Fruit fly (Drosophila melanogaster): Measurements from ENCODE around the gene CG8353.

Gene CG8353

DNA sequence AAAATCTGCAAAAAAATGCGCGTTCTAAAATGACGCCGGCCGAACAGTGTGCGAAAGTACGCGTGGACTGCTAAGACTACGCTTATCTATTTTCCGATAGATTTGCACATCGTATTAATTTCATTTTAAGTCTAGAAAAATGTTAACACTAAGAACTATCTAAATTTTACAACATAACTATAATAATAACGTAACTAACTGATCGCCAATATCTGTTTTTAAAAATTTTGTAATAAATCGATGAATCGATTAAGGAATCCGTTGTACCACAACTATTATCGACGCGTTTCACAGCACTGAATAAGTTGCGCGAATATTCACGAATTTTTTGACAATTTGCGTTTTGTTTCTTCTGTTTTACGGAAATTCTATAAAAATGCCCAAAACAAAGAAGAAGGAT is 2.8 kb upstream of the CG8353 start, which contains the start of gene Ssb-c31a (continued):
- TF ChIP-seq chif (GFP tag; optimal IDR thresholded peaks at IDR 0.05) = peak in 1 of 2 experiments; percentile 35
- TF ChIP-seq CG9609 (GFP tag; optimal IDR thresholded peaks at IDR 0.05) = peak; percentile 4
- peak; percentile 52 for TF ChIP-seq CG13424 (tag; optimal IDR thresholded peaks at IDR 0.05)
- TF ChIP-seq Six4 (GFP tag; optimal IDR thresholded peaks at IDR 0.05) = peak; percentile 14
- TF ChIP-seq gfzf (GFP tag; optimal IDR thresholded peaks at IDR 0.05) = peak; percentile 9
- TF ChIP-seq Antp (GFP tag; optimal IDR thresholded peaks at IDR 0.05) = peak; percentile 22
- TF ChIP-seq mld (GFP tag; IDR thresholded peaks at IDR 0.05; ENCODE audit: partially characterized antibody) = no peak
- peak; percentile 20 for TF ChIP-seq dm (GFP tag; optimal IDR thresholded peaks at IDR 0.05)
- TF ChIP-seq CG16813 (GFP tag; IDR thresholded peaks at IDR 0.05; ENCODE audit: partially characterized antibody) = peak; percentile 79
- TF ChIP-seq Mad (GFP tag; optimal IDR thresholded peaks at IDR 0.05) = peak; percentile 58
- TF ChIP-seq esg (GFP tag; conservative IDR thresholded peaks at IDR 0.05) = no peak
- peak; percentile 45 for TF ChIP-seq CG6689 (GFP tag; IDR thresholded peaks at IDR 0.05)
- TF ChIP-seq CG13123 (GFP tag; optimal IDR thresholded peaks at IDR 0.05) = peak; percentile 37
- TF ChIP-seq cato (GFP tag; optimal IDR thresholded peaks at IDR 0.05; ENCODE audit: borderline replicate concordance) = peak; percentile 11
- TF ChIP-seq CG12744 (GFP tag; optimal IDR thresholded peaks at IDR 0.05) = peak; percentile 35
- no peak for TF ChIP-seq shn (GFP tag; optimal IDR thresholded peaks at IDR 0.05)
- peak; percentile 35 for TF ChIP-seq nom (GFP tag; optimal IDR thresholded peaks at IDR 0.05)
- no peak for TF ChIP-seq CG32767 (GFP tag; IDR thresholded peaks at IDR 0.05)
- no peak for TF ChIP-seq h (optimal IDR thresholded peaks at IDR 0.05)
- TF ChIP-seq CG14860 (GFP tag; IDR thresholded peaks at IDR 0.05; ENCODE audit: partially characterized antibody) = peak; percentile 47; the same call in 1 of the 3 replicates
- TF ChIP-seq Ptx1 (GFP tag; IDR thresholded peaks at IDR 0.05) = peak; percentile 35; the same call in 1 of the 2 replicates
- TF ChIP-seq CG3407 (GFP tag; optimal IDR thresholded peaks at IDR 0.05) = peak; percentile 18
- no peak for TF ChIP-seq CG7987 (GFP tag; optimal IDR thresholded peaks at IDR 0.05)
- no peak for TF ChIP-seq mirr (GFP tag; optimal IDR thresholded peaks at IDR 0.05)
- peak; percentile 54 for TF ChIP-seq CG11504 (tag; optimal IDR thresholded peaks at IDR 0.05)
- no peak for TF ChIP-seq CG4404 (GFP tag; IDR thresholded peaks at IDR 0.05)
- peak; percentile 31 for TF ChIP-seq CG1233 (GFP tag; optimal IDR thresholded peaks at IDR 0.05)
- TF ChIP-seq CG31441 (GFP tag; IDR thresholded peaks at IDR 0.05) = 0 out of 2 replicates have a peak, but pooled peaks have one; percentile 32
- TF ChIP-seq Hmr (GFP tag; optimal IDR thresholded peaks at IDR 0.05) = peak; percentile 65
- TF ChIP-seq dysf (GFP tag; IDR thresholded peaks at IDR 0.05) = peak; percentile 28; the same call in 1 of the 3 replicates
- TF ChIP-seq slp2 (GFP tag; optimal IDR thresholded peaks at IDR 0.05) = peak; percentile 25
- peak; percentile 30 for TF ChIP-seq Meics (GFP tag; optimal IDR thresholded peaks at IDR 0.05)
- peak; percentile 61 for TF ChIP-seq grau (tag; optimal IDR thresholded peaks at IDR 0.05)
- TF ChIP-seq CG13296 (GFP tag; optimal IDR thresholded peaks at IDR 0.05) = peak; percentile 62
- no peak for TF ChIP-seq C15 (GFP tag; IDR thresholded peaks at IDR 0.05)
- no peak for TF ChIP-seq stc (GFP tag; IDR thresholded peaks at IDR 0.05)
- peak; percentile 33; the same call in 1 of the 3 replicates for TF ChIP-seq croc (GFP tag; conservative IDR thresholded peaks at IDR 0.05)
- TF ChIP-seq CG9215 (GFP tag; IDR thresholded peaks at IDR 0.05) = peak; percentile 57
- TF ChIP-seq TFAM (GFP tag; optimal IDR thresholded peaks at IDR 0.05) = no peak
- TF ChIP-seq vnd (GFP tag; IDR thresholded peaks at IDR 0.05; ENCODE audit: partially characterized antibody) = peak; percentile 70
- peak; percentile 66 for TF ChIP-seq Ets97D (GFP tag; optimal IDR thresholded peaks at IDR 0.05)
- no peak for TF ChIP-seq Deaf1 (tag; optimal IDR thresholded peaks at IDR 0.05)
- no peak for TF ChIP-seq BtbVII (GFP tag; optimal IDR thresholded peaks at IDR 0.05)
- peak; percentile 82 for TF ChIP-seq knrl (GFP tag; IDR thresholded peaks at IDR 0.05; ENCODE audit: partially characterized antibody)
- TF ChIP-seq dati (GFP tag; IDR thresholded peaks at IDR 0.05) = no peak
- peak; percentile 64 for TF ChIP-seq nmo (GFP tag; optimal IDR thresholded peaks at IDR 0.05)
- TF ChIP-seq Spps (tag; optimal IDR thresholded peaks at IDR 0.05) = peak; percentile 13
- no peak for TF ChIP-seq ssp (GFP tag; IDR thresholded peaks at IDR 0.05)
- peak; percentile 19 for TF ChIP-seq Oli (tag; optimal IDR thresholded peaks at IDR 0.05)
- peak; percentile 73 for TF ChIP-seq lbe (GFP tag; optimal IDR thresholded peaks at IDR 0.05)
- peak; percentile 59; the same call in 2 of the 3 replicates for TF ChIP-seq CG17361 (GFP tag; IDR thresholded peaks at IDR 0.05)

All from whole organism, embryonic.